Fruit fly (Drosophila melanogaster) whole organism, embryonic: Measurements from ENCODE around the gene CG6415.
A peak's percentile ranks its signal among the peaks of the same experiment; 100 is the strongest.

ENCODE experiments used
- Bgb ChIP-seq: fragments of 200-800 bp; sonication (Bioruptor generic); IDR thresholded peaks from 2 replicates; pipeline ENCODE4 v1.3.6; 2022; ENCODE audit warnings: missing biosample characterization, missing genetic modification characterization; ENCODE audit not compliant: partially characterized antibody
- CG10654 ChIP-seq: fragments of 200-800 bp; sonication (Bioruptor generic); optimal IDR thresholded peaks from 2 replicates; lab custom pipeline; 2016; ENCODE audit warnings: missing biosample characterization, missing genetic modification characterization
- CG10979 ChIP-seq: fragments of 200-800 bp; sonication (Bioruptor generic); optimal IDR thresholded peaks from 2 replicates; lab custom pipeline; 2018; ENCODE audit warnings: missing biosample characterization, mild to moderate bottlenecking, missing genetic modification characterization, moderate library complexity
- CG11093 ChIP-seq: fragments of 200-800 bp; sonication (Bioruptor generic); IDR thresholded peaks from 3 replicates; pipeline ENCODE4 v1.3.6; 2022; ENCODE audit warnings: missing biosample characterization, missing genetic modification characterization
- CG11504 ChIP-seq: fragments of 200-800 bp; sonication (Bioruptor generic); optimal IDR thresholded peaks from 3 replicates; lab custom pipeline; 2019; ENCODE audit warnings: missing biosample characterization, mild to moderate bottlenecking, missing genetic modification characterization, moderate library complexity
- CG1603 ChIP-seq: fragments of 200-800 bp; sonication (Bioruptor generic); optimal IDR thresholded peaks from 2 replicates; lab custom pipeline; 2019; ENCODE audit warnings: missing biosample characterization, mild to moderate bottlenecking, missing genetic modification characterization, moderate library complexity
- CG17385 ChIP-seq: fragments of 200-800 bp; sonication (Bioruptor generic); optimal IDR thresholded peaks from 3 replicates; lab custom pipeline; 2018; ENCODE audit warnings: missing biosample characterization, mild to moderate bottlenecking, missing genetic modification characterization
- CG2712 ChIP-seq: fragments of 200-800 bp; optimal IDR thresholded peaks from 3 replicates; lab custom pipeline; 2019; ENCODE audit warnings: missing biosample characterization, mild to moderate bottlenecking, missing genetic modification characterization, moderate library complexity
- CG4282 ChIP-seq: fragments of 200-800 bp; sonication (Bioruptor generic); optimal IDR thresholded peaks from 2 replicates; lab custom pipeline; 2016; ENCODE audit warnings: missing biosample characterization, missing genetic modification characterization
- CG4360 ChIP-seq: fragments of 200-800 bp; sonication (Bioruptor generic); IDR thresholded peaks from 2 replicates; pipeline ENCODE4 v1.3.6; 2022; ENCODE audit warnings: missing biosample characterization, missing genetic modification characterization
- CG5180 ChIP-seq: fragments of 200-800 bp; sonication (Bioruptor generic); optimal IDR thresholded peaks from 3 replicates; lab custom pipeline; 2017; ENCODE audit warnings: missing biosample characterization, missing genetic modification characterization, mild to moderate bottlenecking, moderate library complexity, missing genetic modification reagents
- CG6765 ChIP-seq: fragments of 200-800 bp; sonication (Bioruptor generic); optimal IDR thresholded peaks from 3 replicates; lab custom pipeline; 2017; ENCODE audit warnings: missing biosample characterization, mild to moderate bottlenecking, missing genetic modification characterization
- CG7928 ChIP-seq: fragments of 200-800 bp; sonication (Bioruptor generic); optimal IDR thresholded peaks from 2 replicates; lab custom pipeline; 2017; ENCODE audit warnings: missing biosample characterization, mild to moderate bottlenecking, missing genetic modification characterization
- CG8944 ChIP-seq: fragments of 200-800 bp; sonication (Bioruptor generic); optimal IDR thresholded peaks from 3 replicates; lab custom pipeline; 2016; ENCODE audit warnings: missing biosample characterization, missing genetic modification characterization
- CG9215 ChIP-seq: fragments of 200-800 bp; sonication (Bioruptor generic); IDR thresholded peaks from 2 replicates; pipeline ENCODE4 v1.3.6; 2022; ENCODE audit warnings: missing biosample characterization, missing genetic modification characterization
- CoRest ChIP-seq: fragments of 200-800 bp; sonication (Bioruptor generic); optimal IDR thresholded peaks from 3 replicates; lab custom pipeline; 2018; ENCODE audit warnings: missing biosample characterization, mild to moderate bottlenecking, missing genetic modification characterization, moderate library complexity
- CrebB ChIP-seq: fragments of 200-800 bp; sonication (Bioruptor generic); optimal IDR thresholded peaks from 3 replicates; lab custom pipeline; 2018; ENCODE audit warnings: missing biosample characterization, mild to moderate bottlenecking, missing genetic modification characterization
- Dek ChIP-seq: fragments of 200-800 bp; sonication (Bioruptor generic); optimal IDR thresholded peaks from 3 replicates; lab custom pipeline; 2019; ENCODE audit warnings: missing biosample characterization, mild to moderate bottlenecking, missing genetic modification characterization, moderate library complexity
- ERR ChIP-seq: fragments of 200-800 bp; sonication (Bioruptor generic); optimal IDR thresholded peaks from 2 replicates; lab custom pipeline; 2016; ENCODE audit warnings: missing biosample characterization, missing genetic modification characterization
- Elba2 ChIP-seq: fragments of 200-800 bp; sonication (Bioruptor generic); optimal IDR thresholded peaks from 3 replicates; lab custom pipeline; 2016; ENCODE audit warnings: missing biosample characterization, missing genetic modification characterization
- Ets65A ChIP-seq: fragments of 200-800 bp; sonication (Bioruptor generic); peaks from one replicate; lab custom pipeline; 2016; ENCODE audit warnings: missing biosample characterization, missing genetic modification characterization
- Fer3 ChIP-seq: fragments of 200-800 bp; sonication (Bioruptor generic); optimal IDR thresholded peaks from 2 replicates; lab custom pipeline; 2018; ENCODE audit warnings: missing biosample characterization, mild to moderate bottlenecking, missing genetic modification characterization, moderate library complexity
- GATAe ChIP-seq: fragments of 200-800 bp; sonication (Bioruptor generic); conservative IDR thresholded peaks from 2 replicates; pipeline ENCODE4 v1.3.6; 2022; ENCODE audit warnings: missing biosample characterization, missing genetic modification characterization
- H2.0 ChIP-seq: fragments of 200-800 bp; sonication (Bioruptor generic); IDR thresholded peaks from 2 replicates; pipeline ENCODE4 v1.3.6; 2022; ENCODE audit warnings: missing biosample characterization, missing genetic modification characterization
- Hsf ChIP-seq: fragments of 200-800 bp; sonication (Bioruptor generic); optimal IDR thresholded peaks from 3 replicates; lab custom pipeline; 2016; ENCODE audit warnings: missing biosample characterization, missing genetic modification characterization
- Kr ChIP-seq: fragments of 200-800 bp; sonication (Bioruptor generic); optimal IDR thresholded peaks from 2 replicates; lab custom pipeline; 2017; ENCODE audit warnings: missing biosample characterization, mild to moderate bottlenecking, missing genetic modification characterization
- MBD-R2 ChIP-seq: fragments of 200-800 bp; sonication (Bioruptor generic); IDR thresholded peaks from 2 replicates; pipeline ENCODE4 v1.3.6; 2022; ENCODE audit warnings: missing biosample characterization, missing genetic modification characterization
- MESR4 ChIP-seq: fragments of 200-800 bp; sonication (Bioruptor generic); optimal IDR thresholded peaks from 2 replicates; lab custom pipeline; 2018; ENCODE audit warnings: missing biosample characterization, mild to moderate bottlenecking, missing genetic modification characterization, moderate library complexity
- Med ChIP-seq: fragments of 200-800 bp; sonication (Bioruptor generic); peaks from one replicate; lab custom pipeline; 2016; ENCODE audit warnings: missing biosample characterization, missing genetic modification characterization, mild to moderate bottlenecking, inconsistent platforms, moderate library complexity
- NC2β ChIP-seq: fragments of 200-800 bp; sonication (Bioruptor generic); optimal IDR thresholded peaks from 2 replicates; lab custom pipeline; 2016; ENCODE audit warnings: missing biosample characterization, missing genetic modification characterization
- Oaz ChIP-seq: fragments of 200-800 bp; sonication (Bioruptor generic); IDR thresholded peaks from 2 replicates; pipeline ENCODE4 v1.3.6; 2022; ENCODE audit warnings: missing biosample characterization, missing genetic modification characterization
- Opbp ChIP-seq: fragments of 200-800 bp; sonication (Bioruptor generic); IDR thresholded peaks from 3 replicates; pipeline ENCODE4 v1.3.6; 2022; ENCODE audit warnings: missing biosample characterization, missing genetic modification characterization; ENCODE audit not compliant: partially characterized antibody
- PHDP ChIP-seq: fragments of 200-800 bp; sonication (Bioruptor generic); optimal IDR thresholded peaks from 3 replicates; lab custom pipeline; 2018; ENCODE audit warnings: missing biosample characterization, mild to moderate bottlenecking, missing genetic modification characterization, moderate library complexity
- Ravus ChIP-seq: fragments of 200-800 bp; sonication (Bioruptor generic); IDR thresholded peaks from 2 replicates; pipeline ENCODE4 v1.3.6; 2022; ENCODE audit warnings: missing biosample characterization, missing genetic modification characterization
- Side ChIP-seq: fragments of 200-800 bp; sonication (Bioruptor generic); optimal IDR thresholded peaks from 2 replicates; lab custom pipeline; 2016; ENCODE audit warnings: missing biosample characterization, missing genetic modification characterization
- Sry-β ChIP-seq: fragments of 200-800 bp; sonication (Bioruptor generic); optimal IDR thresholded peaks from 2 replicates; lab custom pipeline; 2018; ENCODE audit warnings: missing biosample characterization, mild to moderate bottlenecking, missing genetic modification characterization, moderate library complexity
- Ssrp ChIP-seq: fragments of 200-800 bp; sonication (Bioruptor generic); optimal IDR thresholded peaks from 2 replicates; lab custom pipeline; 2018; ENCODE audit warnings: missing biosample characterization, mild to moderate bottlenecking, missing genetic modification characterization, moderate library complexity
- amos ChIP-seq: fragments of 200-800 bp; sonication (Bioruptor generic); IDR thresholded peaks from 2 replicates; pipeline ENCODE4 v1.3.6; 2022; ENCODE audit warnings: missing biosample characterization, missing genetic modification characterization; ENCODE audit not compliant: partially characterized antibody
- ash1 ChIP-seq: fragments of 200-800 bp; sonication (Bioruptor generic); optimal IDR thresholded peaks from 2 replicates; lab custom pipeline; 2018; ENCODE audit warnings: missing biosample characterization, mild to moderate bottlenecking, missing genetic modification characterization
- caup ChIP-seq: fragments of 200-800 bp; sonication (Bioruptor generic); optimal IDR thresholded peaks from 3 replicates; lab custom pipeline; 2017; ENCODE audit warnings: missing biosample characterization, mild to moderate bottlenecking, missing genetic modification characterization, moderate library complexity; ENCODE audit not compliant: severe bottlenecking
- cwo ChIP-seq: fragments of 200-800 bp; sonication (Bioruptor generic); optimal IDR thresholded peaks from 3 replicates; lab custom pipeline; 2017; ENCODE audit warnings: missing biosample characterization, missing genetic modification characterization, mild to moderate bottlenecking, moderate library complexity, missing genetic modification reagents
- danr ChIP-seq: fragments of 200-800 bp; sonication (Bioruptor generic); IDR thresholded peaks from 2 replicates; pipeline ENCODE4 v1.3.6; 2022; ENCODE audit warnings: missing biosample characterization, missing genetic modification characterization
- grn ChIP-seq: fragments of 200-800 bp; sonication (Bioruptor generic); optimal IDR thresholded peaks from 3 replicates; lab custom pipeline; 2017; ENCODE audit warnings: missing biosample characterization, missing genetic modification characterization
- lilli ChIP-seq: fragments of 200-800 bp; sonication (Bioruptor generic); optimal IDR thresholded peaks from 3 replicates; lab custom pipeline; 2016; ENCODE audit warnings: missing biosample characterization, missing genetic modification characterization
- maf-S ChIP-seq: fragments of 200-800 bp; sonication (Bioruptor generic); optimal IDR thresholded peaks from 2 replicates; lab custom pipeline; 2016; ENCODE audit warnings: missing biosample characterization, missing genetic modification characterization
- pzg ChIP-seq: fragments of 200-800 bp; sonication (Bioruptor generic); optimal IDR thresholded peaks from 3 replicates; lab custom pipeline; 2018; ENCODE audit warnings: missing biosample characterization, mild to moderate bottlenecking, missing genetic modification characterization, moderate library complexity
- ssp ChIP-seq: fragments of 200-800 bp; sonication (Bioruptor generic); IDR thresholded peaks from 2 replicates; pipeline ENCODE4 v1.3.6; 2022; ENCODE audit warnings: missing biosample characterization, missing genetic modification characterization
- ttk ChIP-seq: fragments of 200-800 bp; sonication (Bioruptor generic); IDR thresholded peaks from 2 replicates; pipeline ENCODE4 v2.1.2; 2022; ENCODE audit warnings: missing biosample characterization, missing genetic modification characterization
- twi ChIP-seq: fragments of 200-800 bp; optimal IDR thresholded peaks from 2 replicates; lab custom pipeline; 2019; ENCODE audit warnings: missing biosample characterization, mild to moderate bottlenecking, missing genetic modification characterization, moderate library complexity
- zfh2 ChIP-seq: fragments of 200-800 bp; sonication (Bioruptor generic); optimal IDR thresholded peaks from 2 replicates; lab custom pipeline; 2016; ENCODE audit warnings: missing biosample characterization, missing genetic modification characterization

CG6415 gene

dm6 chr2L:10703281-10703680 is at the start of gene CG6415 (continued):
- TF ChIP-seq Kr (GFP tag; lab: Kevin White, UChicago) (no peak), ash1 (GFP tag; lab: Kevin White, UChicago) (no peak), twi (tag; lab: Kevin White, UChicago) (no peak), MESR4 (GFP tag; lab: Kevin White, UChicago) (no peak), Sry-β (GFP tag; lab: Kevin White, UChicago) (no peak), Oaz (0 out of 2 replicates have a peak, but pooled peaks have one; percentile 37), Ravus (GFP tag; lab: Robert Waterston, UW) (peak; percentile 4; the same call in 1 of the 2 replicates), CG9215 (GFP tag; lab: Robert Waterston, UW) (peak; percentile 67), grn (GFP tag; lab: Kevin White, UChicago) (peak; percentile 19), cwo (peak; percentile 63), Bgb (GFP tag; lab: Robert Waterston, UW) (no peak), CG7928 (GFP tag; lab: Kevin White, UChicago) (no peak), ttk (GFP tag; lab: Robert Waterston, UW) (peak; percentile 74), CG10654 (GFP tag; lab: Kevin White, UChicago) (peak; percentile 57), CG6765 (GFP tag; lab: Kevin White, UChicago) (peak; percentile 44), CG2712 (tag; lab: Kevin White, UChicago) (peak; percentile 84), CG10979 (tag; lab: Kevin White, UChicago) (peak; percentile 83), CrebB (tag; lab: Kevin White, UChicago) (peak; percentile 42), GATAe (peak; percentile 44; the same call in 1 of the 2 replicates), Elba2 (GFP tag; lab: Kevin White, UChicago) (no peak), Opbp (no peak), Ets65A (no peak), Fer3 (tag; lab: Kevin White, UChicago) (peak; percentile 75), PHDP (tag; lab: Kevin White, UChicago) (peak; percentile 80), pzg (GFP tag; lab: Kevin White, UChicago) (no peak), Med (peak; percentile 95), lilli (GFP tag; lab: Kevin White, UChicago) (peak; percentile 77), Side (GFP tag; lab: Kevin White, UChicago) (peak; percentile 44), CG8944 (GFP tag; lab: Kevin White, UChicago) (peak; percentile 60), CG17385 (peak; percentile 63), MBD-R2 (no peak), danr (GFP tag; lab: Robert Waterston, UW) (peak; percentile 51; the same call in 1 of the 2 replicates), Ssrp (tag; lab: Kevin White, UChicago) (peak; percentile 70), CG5180 (GFP tag; lab: Kevin White, UChicago) (peak; percentile 46), CG4282 (no peak), NC2β (GFP tag; lab: Kevin White, UChicago) (peak; percentile 48), H2.0 (GFP tag; lab: Robert Waterston, UW) (peak; percentile 77), Dek (tag; lab: Kevin White, UChicago) (peak; percentile 58), zfh2 (GFP tag; lab: Kevin White, UChicago) (peak; percentile 56), CG11093 (GFP tag; lab: Robert Waterston, UW) (peak; percentile 49; the same call in 1 of the 3 replicates), CG1603 (tag; lab: Kevin White, UChicago) (peak; percentile 84), ERR (peak; percentile 72), Hsf (GFP tag; lab: Kevin White, UChicago) (peak; percentile 73), maf-S (peak; percentile 51), ssp (GFP tag; lab: Robert Waterston, UW) (peak; percentile 54), CoRest (tag; lab: Kevin White, UChicago) (peak; percentile 81), amos (GFP tag; lab: Robert Waterston, UW) (no peak), caup (GFP tag; lab: Kevin White, UChicago) (peak; percentile 57), CG11504 (tag; lab: Kevin White, UChicago) (peak; percentile 72), CG4360 (GFP tag; lab: Robert Waterston, UW) (0 out of 2 replicates have a peak, but pooled peaks have one; percentile 36)
